Fruit fly (Drosophila melanogaster): ENCODE measurements around the gene CG32687.

DNA sequence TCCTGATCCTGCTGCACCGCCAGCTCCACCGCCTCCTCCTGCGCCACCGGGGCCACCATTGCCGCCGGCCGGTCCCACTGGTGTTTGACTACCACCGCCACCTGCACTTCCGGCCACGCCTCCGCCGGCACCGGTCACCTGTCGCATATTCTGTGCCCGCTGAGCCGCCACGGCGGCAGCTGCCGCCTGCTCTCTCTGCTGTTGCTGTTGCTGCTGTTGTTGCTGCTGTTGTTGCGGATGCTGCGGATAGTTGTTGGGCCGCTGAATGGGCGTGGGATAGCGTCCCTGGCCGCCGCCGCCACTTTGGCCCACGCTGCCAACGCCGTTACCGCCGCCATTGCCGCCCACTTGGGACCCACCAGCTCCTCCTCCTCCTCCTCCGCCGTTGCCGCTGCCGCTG, 22.5 kb downstream of the CG32687 start:
- TF ChIP-seq CG8478 (optimal IDR thresholded peaks at IDR 0.05) (no peak), CTCF (optimal IDR thresholded peaks at IDR 0.05) (no peak)

Data from S2 (cell line).